Worm (Caenorhabditis elegans) whole organism, late embryonic: Measurements from ENCODE around the gene idpp-13.

Source experiments
- C38D4.7 ChIP-seq: fragments of 200-800 bp; sonication (Bioruptor generic); optimal IDR thresholded peaks from 2 replicates; lab custom pipeline; 2018; ENCODE audit warnings: mild to moderate bottlenecking, missing genetic modification characterization, moderate library complexity, missing compliant biosample characterization
- F13H6.1 ChIP-seq: sonication (generic microtip); optimal IDR thresholded peaks from 2 replicates; lab custom pipeline; 2016; ENCODE audit warnings: missing genetic modification characterization, missing compliant biosample characterization
- K02D7.2 ChIP-seq: sonication (generic microtip); optimal IDR thresholded peaks from 2 replicates; lab custom pipeline; 2017; ENCODE audit warnings: mild to moderate bottlenecking, missing genetic modification characterization, missing compliant biosample characterization
- K09A11.1 ChIP-seq: sonication (generic microtip); optimal IDR thresholded peaks from 2 replicates; lab custom pipeline; 2017; ENCODE audit warnings: antibody characterized with exemption, mild to moderate bottlenecking, missing genetic modification characterization, missing compliant biosample characterization; ENCODE audit not compliant: insufficient read depth
- T23F11.4 ChIP-seq: fragments of 200-800 bp; sonication (Bioruptor generic); optimal IDR thresholded peaks from 2 replicates; lab custom pipeline; 2018; ENCODE audit warnings: mild to moderate bottlenecking, missing genetic modification characterization, missing compliant biosample characterization
- Y22D7AL.16 ChIP-seq: sonication (generic microtip); optimal IDR thresholded peaks from 2 replicates; lab custom pipeline; 2016; ENCODE audit warnings: missing genetic modification characterization, missing compliant biosample characterization
- ceh-14 ChIP-seq: sonication (generic microtip); optimal IDR thresholded peaks from 2 replicates; lab custom pipeline; 2016; ENCODE audit warnings: missing genotype, missing genetic modification characterization, missing compliant biosample characterization
- ceh-18 ChIP-seq: sonication (generic microtip); optimal IDR thresholded peaks from 2 replicates; lab custom pipeline; 2016; ENCODE audit warnings: missing genetic modification characterization, missing compliant biosample characterization
- ceh-2 ChIP-seq: sonication (generic microtip); optimal IDR thresholded peaks from 2 replicates; lab custom pipeline; 2016; ENCODE audit warnings: missing genotype, missing genetic modification characterization, missing compliant biosample characterization
- ceh-22 ChIP-seq: sonication (generic microtip); optimal IDR thresholded peaks from 2 replicates; lab custom pipeline; 2017; ENCODE audit warnings: missing biosample characterization, missing genetic modification characterization
- ceh-24 ChIP-seq: sonication (generic microtip); optimal IDR thresholded peaks from 2 replicates; lab custom pipeline; 2016; ENCODE audit warnings: mild to moderate bottlenecking, missing genetic modification characterization, missing compliant biosample characterization
- ceh-31 ChIP-seq: sonication (generic microtip); optimal IDR thresholded peaks from 2 replicates; lab custom pipeline; 2016; ENCODE audit warnings: missing genetic modification characterization, missing compliant biosample characterization
- ceh-34 ChIP-seq: sonication (generic microtip); optimal IDR thresholded peaks from 2 replicates; lab custom pipeline; 2016; ENCODE audit warnings: mild to moderate bottlenecking, missing genetic modification characterization, missing compliant biosample characterization
- ceh-45 ChIP-seq: fragments of 200-800 bp; sonication (Bioruptor generic); IDR thresholded peaks from 2 replicates; pipeline ENCODE4 v1.3.6; 2022; ENCODE audit warnings: missing genetic modification reagents, missing genetic modification characterization, missing compliant biosample characterization
- ceh-48 ChIP-seq: sonication (generic microtip); optimal IDR thresholded peaks from 2 replicates; lab custom pipeline; 2016; ENCODE audit warnings: missing genetic modification characterization, inconsistent platforms, missing compliant biosample characterization
- ceh-9 ChIP-seq: sonication (generic microtip); optimal IDR thresholded peaks from 2 replicates; lab custom pipeline; 2016; ENCODE audit warnings: mild to moderate bottlenecking, missing genetic modification characterization, inconsistent platforms, missing compliant biosample characterization
- che-1 ChIP-seq: sonication (generic microtip); optimal IDR thresholded peaks from 2 replicates; lab custom pipeline; 2016; ENCODE audit warnings: mild to moderate bottlenecking, missing genetic modification characterization, missing compliant biosample characterization
- eyg-1 ChIP-seq: sonication (generic microtip); optimal IDR thresholded peaks from 2 replicates; lab custom pipeline; 2016; ENCODE audit warnings: missing genotype, missing genetic modification characterization, missing compliant biosample characterization
- fkh-6 ChIP-seq: sonication (generic microtip); optimal IDR thresholded peaks from 2 replicates; lab custom pipeline; 2016; ENCODE audit warnings: missing genetic modification characterization, missing compliant biosample characterization
- gmeb-2 ChIP-seq: sonication (generic microtip); optimal IDR thresholded peaks from 2 replicates; lab custom pipeline; 2016; ENCODE audit warnings: missing genetic modification characterization, inconsistent platforms, missing compliant biosample characterization
- lim-6 ChIP-seq: sonication (generic microtip); optimal IDR thresholded peaks from 2 replicates; lab custom pipeline; 2016; ENCODE audit warnings: missing genetic modification characterization, missing compliant biosample characterization
- lin-11 ChIP-seq: fragments of 200-800 bp; sonication (Bioruptor generic); optimal IDR thresholded peaks from 2 replicates; lab custom pipeline; 2018; ENCODE audit warnings: mild to moderate bottlenecking, missing genetic modification characterization, missing compliant biosample characterization
- madf-2 ChIP-seq: sonication (generic microtip); optimal IDR thresholded peaks from 2 replicates; lab custom pipeline; 2017; ENCODE audit warnings: missing genetic modification characterization, missing compliant biosample characterization
- mec-3 ChIP-seq: sonication (generic microtip); optimal IDR thresholded peaks from 2 replicates; lab custom pipeline; 2016; ENCODE audit warnings: borderline replicate concordance, missing genetic modification characterization, missing compliant biosample characterization
- nfya-1 ChIP-seq: sonication (generic microtip); optimal IDR thresholded peaks from 2 replicates; lab custom pipeline; 2017; ENCODE audit warnings: missing genetic modification characterization, mild to moderate bottlenecking, missing compliant biosample characterization, antibody characterized with exemption, moderate library complexity
- npax-4 ChIP-seq: sonication (generic microtip); optimal IDR thresholded peaks from 2 replicates; lab custom pipeline; 2016; ENCODE audit warnings: missing genetic modification characterization, missing compliant biosample characterization
- pag-3 ChIP-seq: sonication (generic microtip); optimal IDR thresholded peaks from 2 replicates; lab custom pipeline; 2016; ENCODE audit warnings: missing compliant biosample characterization, missing genetic modification characterization, borderline replicate concordance
- ref-2 ChIP-seq: sonication (generic microtip); optimal IDR thresholded peaks from 2 replicates; lab custom pipeline; 2016; ENCODE audit warnings: missing genetic modification characterization, missing compliant biosample characterization
- sox-4 ChIP-seq: sonication (generic microtip); optimal IDR thresholded peaks from 2 replicates; lab custom pipeline; 2017; ENCODE audit warnings: mild to moderate bottlenecking, missing genetic modification characterization, inconsistent platforms, missing compliant biosample characterization
- syd-9 ChIP-seq: sonication (generic microtip); optimal IDR thresholded peaks from 2 replicates; lab custom pipeline; 2016; ENCODE audit warnings: mild to moderate bottlenecking, missing genetic modification characterization, moderate library complexity, missing compliant biosample characterization
- tbx-2 ChIP-seq: sonication (generic microtip); optimal IDR thresholded peaks from 2 replicates; lab custom pipeline; 2016; ENCODE audit warnings: missing genetic modification characterization, missing compliant biosample characterization
- tbx-7 ChIP-seq: sonication (generic microtip); optimal IDR thresholded peaks from 2 replicates; lab custom pipeline; 2016; ENCODE audit warnings: missing genotype, missing genetic modification characterization, missing compliant biosample characterization
- ttx-3 ChIP-seq: sonication (generic microtip); optimal IDR thresholded peaks from 2 replicates; lab custom pipeline; 2016; ENCODE audit warnings: missing genetic modification reagents, missing genetic modification characterization, missing compliant biosample characterization
- unc-42 ChIP-seq: sonication (generic microtip); optimal IDR thresholded peaks from 2 replicates; lab custom pipeline; 2016; ENCODE audit warnings: missing genotype, missing genetic modification characterization, missing compliant biosample characterization
- unc-55 ChIP-seq: sonication (generic microtip); optimal IDR thresholded peaks from 2 replicates; lab custom pipeline; 2017; ENCODE audit warnings: missing biosample characterization, missing genetic modification reagents, missing genetic modification characterization
- zip-5 ChIP-seq: sonication (generic microtip); optimal IDR thresholded peaks from 2 replicates; lab custom pipeline; 2016; ENCODE audit warnings: missing genetic modification characterization, missing compliant biosample characterization

idpp-13 gene

DNA sequence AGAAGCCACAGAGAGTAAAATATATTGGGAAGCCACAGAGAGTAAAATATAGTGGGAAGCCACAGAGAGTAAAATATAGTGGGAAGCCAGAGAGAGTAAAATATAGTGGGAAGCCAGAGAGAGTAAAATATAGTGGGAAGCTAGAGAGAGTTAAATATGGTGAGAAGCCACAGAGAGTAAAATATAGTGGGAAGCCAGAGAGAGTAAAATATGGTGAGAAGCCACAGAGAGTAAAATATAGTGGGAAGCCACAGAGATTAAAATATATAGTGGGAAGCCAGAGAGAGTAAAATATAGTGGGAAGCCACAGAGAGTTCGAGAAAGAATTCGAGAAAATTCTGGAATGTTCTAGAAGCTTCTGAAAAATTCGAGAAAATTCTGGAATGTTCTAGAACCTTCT lies 14.6 kb upstream of the idpp-13 start (continued):
- peak; percentile 34 for TF ChIP-seq ceh-18 (tag; lab: Kevin White, UChicago)
- peak; percentile 81 for TF ChIP-seq ceh-31 (tag; lab: Kevin White, UChicago)
- peak; percentile 91 for TF ChIP-seq lim-6
- TF ChIP-seq ttx-3, result peak; percentile 41
- peak; percentile 84 for TF ChIP-seq che-1
- peak; percentile 90 for TF ChIP-seq fkh-6 (tag; lab: Kevin White, UChicago)
- TF ChIP-seq pag-3 (tag; lab: Kevin White, UChicago), result peak; percentile 97
- TF ChIP-seq zip-5 (tag; lab: Kevin White, UChicago), result peak; percentile 34
- peak; percentile 57 for TF ChIP-seq eyg-1
- TF ChIP-seq T23F11.4 (GFP tag; lab: Kevin White, UChicago), result peak; percentile 56
- TF ChIP-seq ceh-34, result peak; percentile 84
- peak; percentile 79 for TF ChIP-seq npax-4 (tag; lab: Kevin White, UChicago)
- TF ChIP-seq ceh-2, result peak; percentile 45
- TF ChIP-seq C38D4.7 (GFP tag; lab: Kevin White, UChicago), result peak; percentile 66
- peak; percentile 83 for TF ChIP-seq ceh-14
- TF ChIP-seq ceh-48 (tag; lab: Kevin White, UChicago), result peak; percentile 74
- TF ChIP-seq unc-42, result peak; percentile 67
- TF ChIP-seq tbx-2 (tag; lab: Kevin White, UChicago), result peak; percentile 97
- TF ChIP-seq ref-2 (tag; lab: Kevin White, UChicago), result peak; percentile 53

DNA sequence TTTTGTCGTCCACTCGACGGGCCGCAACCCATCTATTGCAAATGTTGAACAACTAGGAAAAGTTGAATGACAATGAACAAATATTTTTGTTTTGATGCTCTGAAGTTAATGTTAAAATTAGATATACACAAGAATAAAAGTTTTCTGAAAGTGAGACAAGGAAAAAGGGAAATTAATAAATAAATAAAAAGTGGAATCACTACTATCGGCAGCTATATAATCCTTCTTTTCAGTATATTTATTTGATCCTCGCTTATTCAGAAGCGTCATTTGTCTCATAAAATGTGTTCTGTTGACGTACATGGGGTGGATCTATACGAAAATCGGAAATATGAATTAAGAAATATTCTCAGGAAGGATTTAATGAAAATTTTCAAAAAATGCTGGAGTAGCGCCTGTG lies 9.4 kb upstream of the idpp-13 start, which contains the start of gene pef-1:
pef-1 (minus strand) TSS at position 101 of the 400 bp plus-strand sequence.
- no peak for TF ChIP-seq npax-4 (tag; lab: Kevin White, UChicago)
- TF ChIP-seq gmeb-2, result no peak
- no peak for TF ChIP-seq syd-9 (tag; lab: Kevin White, UChicago)
- no peak for TF ChIP-seq unc-55 (GFP tag; lab: Kevin White, UChicago)
- TF ChIP-seq nfya-1 (tag; lab: Kevin White, UChicago), result no peak
- TF ChIP-seq mec-3 (tag; lab: Kevin White, UChicago), result no peak
- TF ChIP-seq tbx-2 (tag; lab: Kevin White, UChicago), result no peak
- TF ChIP-seq ceh-22 (tag; lab: Kevin White, UChicago), result no peak
- no peak for TF ChIP-seq ceh-9 (tag; lab: Kevin White, UChicago)

DNA sequence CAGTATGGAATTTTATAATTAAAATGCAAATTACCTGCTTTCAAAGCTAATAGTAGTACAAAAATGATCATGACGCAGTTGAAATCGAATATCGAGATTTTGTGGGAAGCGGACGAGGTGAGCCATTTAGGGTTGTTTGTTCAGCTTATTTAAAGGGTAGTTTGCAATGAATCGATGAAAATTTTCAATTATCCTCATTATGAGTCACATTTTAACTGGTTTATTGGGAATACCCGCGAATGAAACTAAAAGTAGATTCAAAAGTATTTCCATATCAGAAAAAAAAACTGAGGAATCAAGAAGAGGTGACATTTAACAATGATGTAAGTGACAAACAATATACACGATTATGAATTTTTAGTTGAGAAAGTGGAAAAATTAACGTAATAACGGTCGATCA lies 2.5 kb upstream of the idpp-13 start, which contains the start of gene F23H11.7:
F23H11.7 (minus strand) TSS at position 101 of the 400 bp plus-strand sequence.
- TF ChIP-seq lim-6 (no peak), tbx-7 (tag; lab: Kevin White, UChicago) (no peak), ceh-24 (tag; lab: Kevin White, UChicago) (no peak), Y22D7AL.16 (tag; lab: Kevin White, UChicago) (no peak), lin-11 (tag; lab: Kevin White, UChicago) (no peak), K09A11.1 (tag; lab: Kevin White, UChicago) (no peak), unc-42 (no peak), ceh-22 (tag; lab: Kevin White, UChicago) (no peak), ceh-31 (tag; lab: Kevin White, UChicago) (no peak), eyg-1 (no peak), madf-2 (tag; lab: Kevin White, UChicago) (no peak), K02D7.2 (tag; lab: Kevin White, UChicago) (no peak), ceh-45 (no peak), F13H6.1 (no peak), tbx-2 (tag; lab: Kevin White, UChicago) (no peak), sox-4 (tag; lab: Kevin White, UChicago) (no peak), che-1 (no peak), syd-9 (tag; lab: Kevin White, UChicago) (no peak)
